Worm (Caenorhabditis elegans): ENCODE measurements around the gene F47B7.5.
A peak's percentile ranks its signal among the peaks of the same experiment; 100 is the strongest.

The F47B7.5 gene

DNA sequence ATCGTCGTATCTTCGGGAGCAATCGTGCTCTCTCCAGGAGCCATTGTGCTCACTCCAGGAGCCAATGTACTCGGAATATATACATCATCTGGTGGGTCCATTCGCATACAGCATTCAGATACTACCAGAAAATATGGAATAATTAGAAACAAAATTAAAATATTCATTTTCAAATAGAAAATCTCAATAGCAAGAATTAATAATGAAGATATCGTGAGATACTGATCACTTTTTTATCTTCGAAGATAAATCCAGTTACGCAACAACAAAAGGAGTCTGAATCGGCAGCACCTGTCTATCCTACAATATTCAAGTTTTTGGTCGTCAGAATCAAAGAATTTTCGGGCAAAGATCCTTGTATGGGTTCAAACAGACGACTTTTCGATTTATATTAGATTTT, at the start of gene F47B7.5:
F47B7.5 (minus strand) TSS at position 101 of the 400 bp plus-strand sequence.
- TF ChIP-seq ztf-23 (GFP tag; IDR thresholded peaks at IDR 0.05) (no peak), T22C8.4 (GFP tag; IDR thresholded peaks at IDR 0.05) (no peak), cog-1 (tag; optimal IDR thresholded peaks at IDR 0.05) (no peak), ref-1 (GFP tag; conservative IDR thresholded peaks at IDR 0.05) (no peak)

DNA sequence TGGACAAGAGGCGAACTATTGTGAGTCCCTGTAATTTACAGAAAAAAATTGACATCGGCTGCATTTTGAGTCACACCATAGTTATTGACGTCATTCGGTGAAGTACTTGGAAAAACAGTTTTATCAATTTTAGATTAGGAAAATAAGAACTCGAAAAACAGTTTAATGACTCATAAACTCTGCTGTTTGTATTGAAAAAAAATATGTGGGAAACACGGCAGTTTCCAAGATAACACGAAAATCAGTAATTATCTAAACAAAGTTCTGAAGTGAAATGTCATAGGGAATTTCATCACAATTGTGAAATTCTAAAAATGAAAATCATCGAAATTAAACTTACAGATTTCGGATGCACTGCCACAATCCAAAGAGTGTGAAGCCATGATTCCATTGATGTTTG, 46.2 kb upstream of the F47B7.5 start:
- TF ChIP-seq flt-1 (GFP tag; IDR thresholded peaks at IDR 0.05) (no peak), ref-1 (GFP tag; conservative IDR thresholded peaks at IDR 0.05) (no peak), klf-2 (GFP tag; conservative IDR thresholded peaks at IDR 0.05) (no peak), ztf-29 (GFP tag; IDR thresholded peaks at IDR 0.05) (no peak), cog-1 (tag; optimal IDR thresholded peaks at IDR 0.05) (no peak), med-1 (GFP tag; optimal IDR thresholded peaks at IDR 0.05; ENCODE audit: insufficient read depth) (no peak), ztf-23 (GFP tag; IDR thresholded peaks at IDR 0.05) (no peak), tab-1 (GFP tag; IDR thresholded peaks at IDR 0.05) (no peak), T22C8.4 (GFP tag; IDR thresholded peaks at IDR 0.05) (no peak)

DNA sequence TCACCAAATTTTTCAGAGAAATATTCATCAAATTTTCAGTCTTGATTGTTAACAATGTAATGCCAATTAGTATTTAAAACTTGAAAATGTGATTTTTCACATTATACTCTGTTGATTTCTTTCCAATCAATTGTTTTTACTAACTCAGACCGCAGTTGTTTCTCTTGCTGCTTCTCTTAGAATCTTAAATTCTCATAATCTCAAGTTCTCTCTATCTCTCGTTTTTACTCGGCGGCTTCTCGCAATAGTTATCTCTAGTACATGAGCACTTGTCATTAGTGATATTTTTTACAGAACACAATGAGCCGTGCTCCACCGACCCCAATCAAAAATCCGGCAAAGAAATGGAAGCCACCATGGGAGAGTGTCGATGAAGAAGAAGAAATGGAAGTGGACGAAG, 38.5 kb upstream of the F47B7.5 start, which contains the start of gene F35A5.1:
F35A5.1 (plus strand) TSS at position 301 of the 400 bp plus-strand sequence.
- TF ChIP-seq tab-1 (GFP tag; IDR thresholded peaks at IDR 0.05) = no peak
- TF ChIP-seq ref-1 (GFP tag; conservative IDR thresholded peaks at IDR 0.05) = no peak
- TF ChIP-seq flt-1 (GFP tag; IDR thresholded peaks at IDR 0.05) = no peak
- no peak for TF ChIP-seq ztf-29 (GFP tag; IDR thresholded peaks at IDR 0.05)
- TF ChIP-seq cog-1 (tag; optimal IDR thresholded peaks at IDR 0.05) = no peak
- TF ChIP-seq T22C8.4 (GFP tag; IDR thresholded peaks at IDR 0.05) = no peak

DNA sequence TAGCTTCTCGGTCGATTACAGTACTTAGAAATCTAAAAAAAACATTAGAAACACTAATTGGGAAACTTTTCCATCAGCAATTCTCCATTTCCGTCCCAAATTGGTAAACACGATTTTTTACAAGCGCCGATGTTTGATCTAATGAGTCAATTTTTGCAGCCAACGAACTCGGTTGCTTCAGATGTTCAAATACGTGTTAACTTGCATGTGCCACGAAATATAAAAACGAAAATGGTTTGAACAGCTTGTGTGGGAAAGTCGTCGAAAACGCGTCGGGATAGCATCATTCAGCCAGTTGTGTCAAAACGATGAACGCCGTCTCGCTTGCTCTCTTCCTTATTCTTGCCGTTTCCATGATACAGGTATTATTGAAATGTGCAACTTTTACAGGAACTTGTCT, 36.2 kb upstream of the F47B7.5 start, which contains the start of gene F35A5.2:
F35A5.2 (plus strand) TSS at position 301 of the 400 bp plus-strand sequence.
- TF ChIP-seq ztf-23 (GFP tag; IDR thresholded peaks at IDR 0.05) (no peak), ref-1 (GFP tag; conservative IDR thresholded peaks at IDR 0.05) (no peak), cog-1 (tag; optimal IDR thresholded peaks at IDR 0.05) (no peak), med-1 (GFP tag; optimal IDR thresholded peaks at IDR 0.05; ENCODE audit: insufficient read depth) (no peak), ztf-29 (GFP tag; IDR thresholded peaks at IDR 0.05) (no peak)

DNA sequence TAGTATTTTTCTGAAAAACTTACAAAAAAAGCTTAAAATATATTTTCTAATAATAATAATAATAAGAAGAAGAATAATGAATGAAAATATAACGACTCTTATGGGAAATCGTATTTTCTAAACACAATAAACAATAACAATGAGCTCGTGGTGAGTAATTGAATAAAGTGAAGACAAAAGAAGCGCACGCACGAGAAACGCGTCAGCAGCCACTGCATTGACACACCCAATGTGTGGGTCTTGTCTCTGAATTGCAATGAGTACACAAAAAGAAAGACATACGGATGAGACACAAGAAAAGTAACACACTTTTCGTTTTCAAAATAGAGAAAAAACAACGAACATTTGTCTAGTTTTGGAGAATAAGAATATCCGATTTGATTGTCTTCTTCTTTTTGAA, 34.7 kb upstream of the F47B7.5 start, which contains the start of gene F35A5.8:
F35A5.8 (minus strand) TSS at position 151 of the 400 bp plus-strand sequence.
- TF ChIP-seq klf-2 (GFP tag; conservative IDR thresholded peaks at IDR 0.05) (no peak), med-1 (GFP tag; optimal IDR thresholded peaks at IDR 0.05; ENCODE audit: insufficient read depth) (no peak), tab-1 (GFP tag; IDR thresholded peaks at IDR 0.05) (no peak), flt-1 (GFP tag; IDR thresholded peaks at IDR 0.05) (peak; percentile 71), T22C8.4 (GFP tag; IDR thresholded peaks at IDR 0.05) (no peak), ref-1 (GFP tag; conservative IDR thresholded peaks at IDR 0.05) (no peak), ztf-23 (GFP tag; IDR thresholded peaks at IDR 0.05) (0 out of 2 replicates have a peak, but pooled peaks have one; percentile 49), ztf-29 (GFP tag; IDR thresholded peaks at IDR 0.05) (no peak), cog-1 (tag; optimal IDR thresholded peaks at IDR 0.05) (peak; percentile 43)

DNA sequence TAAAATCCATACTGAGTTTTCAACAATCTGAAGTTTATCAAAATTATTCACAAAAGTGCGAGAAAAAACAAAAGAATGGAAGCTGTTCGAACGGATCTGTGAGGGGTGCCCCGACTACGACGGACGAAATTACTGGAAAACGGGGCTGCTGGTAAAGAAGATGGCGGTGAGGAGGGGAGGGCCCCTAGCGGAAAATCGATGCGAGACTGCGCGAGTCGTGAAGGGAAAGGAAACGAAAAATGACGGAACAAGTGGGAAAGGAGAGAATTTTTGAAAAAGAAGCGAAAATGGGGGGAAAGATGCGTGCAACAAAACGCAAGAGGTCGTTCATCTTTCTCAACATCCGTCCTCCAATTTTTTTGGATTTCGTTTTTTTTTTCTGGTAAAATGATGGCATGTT, 34.1 kb upstream of the F47B7.5 start:
- no peak for TF ChIP-seq ztf-23 (GFP tag; IDR thresholded peaks at IDR 0.05)
- peak; percentile 48 for TF ChIP-seq T22C8.4 (GFP tag; IDR thresholded peaks at IDR 0.05)

DNA sequence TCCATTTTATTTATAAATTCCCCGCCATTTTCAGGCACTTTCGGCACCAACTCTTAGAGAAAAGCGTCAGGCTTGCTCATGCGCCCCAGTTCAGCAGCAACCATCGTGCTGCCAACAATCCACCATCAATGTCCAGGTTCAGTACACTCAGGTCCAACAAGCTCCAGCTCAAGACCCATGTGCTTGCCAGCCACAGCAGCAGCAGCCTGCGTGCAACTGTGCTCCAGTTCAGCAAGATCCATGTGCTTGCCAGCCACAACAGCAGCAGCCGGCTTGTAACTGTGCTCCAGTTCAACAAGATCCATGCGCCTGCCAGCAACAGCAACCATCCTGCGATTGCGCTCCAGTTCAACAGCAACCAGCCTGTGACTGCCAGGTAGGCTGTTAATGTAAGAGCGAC, 29.7 kb upstream of the F47B7.5 start:
- TF ChIP-seq T22C8.4 (GFP tag; IDR thresholded peaks at IDR 0.05) (no peak), cog-1 (tag; optimal IDR thresholded peaks at IDR 0.05) (no peak), flt-1 (GFP tag; IDR thresholded peaks at IDR 0.05) (no peak), ztf-23 (GFP tag; IDR thresholded peaks at IDR 0.05) (no peak), klf-2 (GFP tag; conservative IDR thresholded peaks at IDR 0.05) (no peak), ref-1 (GFP tag; conservative IDR thresholded peaks at IDR 0.05) (no peak), ztf-29 (GFP tag; IDR thresholded peaks at IDR 0.05) (no peak), med-1 (GFP tag; optimal IDR thresholded peaks at IDR 0.05; ENCODE audit: insufficient read depth) (no peak)

DNA sequence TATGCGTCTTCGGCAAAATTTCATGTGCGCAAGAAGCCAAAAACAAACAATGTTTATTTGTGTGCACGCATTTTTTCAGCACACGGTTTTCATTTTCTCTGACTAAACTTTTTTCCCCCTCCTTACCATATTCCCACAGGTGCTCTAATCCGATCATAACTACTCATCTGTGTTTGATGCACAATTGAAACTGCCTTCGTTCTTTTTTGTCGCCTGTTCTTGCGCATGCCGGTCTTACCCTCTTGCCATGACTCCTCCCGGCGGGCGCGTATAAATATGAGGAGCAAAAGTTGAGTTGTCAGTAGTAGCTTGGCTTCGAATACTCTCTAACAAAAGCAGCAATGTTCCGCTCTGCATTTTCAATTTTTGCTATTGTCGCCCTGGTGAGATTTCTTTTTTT, 29.3 kb upstream of the F47B7.5 start, which contains the start of gene abu-10:
abu-10 (plus strand) TSS at position 301 of the 400 bp plus-strand sequence.
- TF ChIP-seq ref-1 (GFP tag; conservative IDR thresholded peaks at IDR 0.05) (no peak), klf-2 (GFP tag; conservative IDR thresholded peaks at IDR 0.05) (no peak), med-1 (GFP tag; optimal IDR thresholded peaks at IDR 0.05; ENCODE audit: insufficient read depth) (no peak), cog-1 (tag; optimal IDR thresholded peaks at IDR 0.05) (no peak)

DNA sequence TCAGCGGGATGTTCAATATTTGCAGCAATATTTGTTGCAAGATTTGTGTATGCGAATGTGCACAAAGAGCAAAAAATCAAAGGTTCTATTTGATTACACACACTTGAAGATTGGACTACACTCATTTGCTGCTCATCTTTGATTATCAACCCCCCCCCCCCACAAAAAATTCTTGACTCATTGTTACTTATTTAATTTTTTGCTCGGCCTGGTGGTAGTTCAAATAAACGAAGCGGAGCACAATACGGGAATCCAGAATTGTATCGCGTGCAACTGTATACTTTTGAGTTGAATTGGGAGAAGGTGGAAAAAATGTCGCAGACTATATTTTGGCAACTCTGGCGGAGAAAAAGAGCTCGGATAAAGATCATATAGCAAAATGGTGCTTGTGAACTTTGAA, 27.0 kb upstream of the F47B7.5 start, which contains the start of gene F35A5.5:
F35A5.5 (minus strand) TSS at position 101 of the 400 bp plus-strand sequence.
- TF ChIP-seq ref-1 (GFP tag; conservative IDR thresholded peaks at IDR 0.05) = no peak
- TF ChIP-seq med-1 (GFP tag; optimal IDR thresholded peaks at IDR 0.05; ENCODE audit: insufficient read depth) = no peak
- TF ChIP-seq cog-1 (tag; optimal IDR thresholded peaks at IDR 0.05) = no peak

DNA sequence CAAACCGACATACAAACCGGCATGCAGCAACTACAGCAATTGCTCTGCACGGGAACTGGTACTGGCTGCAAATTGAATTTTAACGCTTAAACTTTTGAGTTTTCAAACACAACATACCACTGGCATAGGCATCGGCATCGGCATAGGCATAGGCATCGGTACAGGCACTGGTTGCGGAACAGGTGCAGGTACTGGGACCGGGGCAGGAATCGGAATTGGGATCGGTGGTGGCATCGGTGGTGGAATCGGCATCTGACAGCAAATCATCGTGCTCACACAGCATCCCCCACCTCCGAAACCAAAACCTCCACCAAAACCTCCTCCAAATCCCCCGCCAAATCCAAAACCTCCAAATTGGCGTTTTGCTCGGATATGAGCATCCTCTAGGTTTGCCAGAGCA, 25.5 kb upstream of the F47B7.5 start:
- TF ChIP-seq ref-1 (GFP tag; conservative IDR thresholded peaks at IDR 0.05) (no peak), ztf-23 (GFP tag; IDR thresholded peaks at IDR 0.05) (no peak), klf-2 (GFP tag; conservative IDR thresholded peaks at IDR 0.05) (no peak), tab-1 (GFP tag; IDR thresholded peaks at IDR 0.05) (no peak), ztf-29 (GFP tag; IDR thresholded peaks at IDR 0.05) (no peak), T22C8.4 (GFP tag; IDR thresholded peaks at IDR 0.05) (no peak), med-1 (GFP tag; optimal IDR thresholded peaks at IDR 0.05; ENCODE audit: insufficient read depth) (no peak), flt-1 (GFP tag; IDR thresholded peaks at IDR 0.05) (no peak), cog-1 (tag; optimal IDR thresholded peaks at IDR 0.05) (no peak)

DNA sequence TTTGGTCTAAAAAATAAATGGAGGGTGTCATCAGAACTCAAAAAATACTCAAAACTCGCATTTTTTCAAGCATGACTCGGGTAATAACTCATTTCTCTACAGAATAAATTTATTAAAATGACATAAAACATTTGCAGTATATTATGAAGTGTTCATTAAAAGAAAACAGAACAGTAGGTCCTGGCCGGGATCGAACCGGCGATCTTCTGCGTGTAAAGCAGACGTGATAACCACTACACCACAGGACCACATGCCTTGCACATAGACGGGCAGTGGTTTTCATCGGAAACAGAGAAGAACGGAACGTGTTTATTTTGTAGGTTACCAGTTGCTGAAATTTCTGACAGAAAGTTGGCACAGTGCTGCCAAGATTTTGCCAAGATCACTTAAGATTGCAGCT, 24.8 kb upstream of the F47B7.5 start:
- no peak for TF ChIP-seq cog-1 (tag; optimal IDR thresholded peaks at IDR 0.05)
- TF ChIP-seq ztf-29 (GFP tag; IDR thresholded peaks at IDR 0.05) = no peak
- TF ChIP-seq klf-2 (GFP tag; conservative IDR thresholded peaks at IDR 0.05) = no peak
- TF ChIP-seq ztf-23 (GFP tag; IDR thresholded peaks at IDR 0.05) = no peak
- no peak for TF ChIP-seq ref-1 (GFP tag; conservative IDR thresholded peaks at IDR 0.05)
- no peak for TF ChIP-seq T22C8.4 (GFP tag; IDR thresholded peaks at IDR 0.05)
- no peak for TF ChIP-seq flt-1 (GFP tag; IDR thresholded peaks at IDR 0.05)
- TF ChIP-seq tab-1 (GFP tag; IDR thresholded peaks at IDR 0.05) = no peak
- TF ChIP-seq med-1 (GFP tag; optimal IDR thresholded peaks at IDR 0.05; ENCODE audit: insufficient read depth) = no peak

Measured in whole organism, midembryonic.